Worm (Caenorhabditis elegans): ENCODE data around the gene pdcd-2.

DNA sequence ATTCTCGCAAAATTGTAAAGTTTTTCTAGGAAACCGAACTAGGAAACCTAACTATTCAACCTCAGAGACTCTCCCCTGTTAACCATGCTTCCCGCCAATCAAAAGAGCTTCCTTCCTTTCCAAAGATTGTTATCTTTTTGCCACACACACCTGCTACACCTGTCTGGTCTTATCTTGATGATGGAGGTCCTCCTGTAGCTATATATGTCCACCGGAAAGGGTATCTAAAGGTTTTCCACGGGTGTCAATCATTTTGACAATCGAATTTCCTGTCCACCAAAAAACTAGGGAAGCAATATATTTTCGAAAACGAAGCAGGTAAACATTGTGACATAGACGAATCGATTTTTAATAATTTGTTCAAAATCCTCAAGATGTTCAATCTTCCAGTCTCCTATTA, 35.9 kb upstream of the pdcd-2 start:
- no peak for TF ChIP-seq snpc-1.2 (GFP tag; IDR thresholded peaks at IDR 0.05)
- no peak for TF ChIP-seq ama-1 (optimal IDR thresholded peaks at IDR 0.05)
- no peak for TF ChIP-seq ceh-28 (tag; optimal IDR thresholded peaks at IDR 0.05)
- no peak for TF ChIP-seq ceh-20 (GFP tag; IDR thresholded peaks at IDR 0.05)
- no peak for TF ChIP-seq aha-1 (tag)
- no peak for TF ChIP-seq snpc-4 (tag; optimal IDR thresholded peaks at IDR 0.05)
- TF ChIP-seq hmg-1.1 (GFP tag; IDR thresholded peaks at IDR 0.05), result no peak
- no peak for TF ChIP-seq R02D3.7 (tag; optimal IDR thresholded peaks at IDR 0.05)
- no peak for TF ChIP-seq mdl-1 (tag; optimal IDR thresholded peaks at IDR 0.05)
- TF ChIP-seq dve-1 (tag; optimal IDR thresholded peaks at IDR 0.05; ENCODE audit: insufficient read depth), result no peak
- TF ChIP-seq daf-12 (tag; optimal IDR thresholded peaks at IDR 0.05), result no peak
- no peak for TF ChIP-seq nhr-77 (tag; optimal IDR thresholded peaks at IDR 0.05)
- no peak for TF ChIP-seq nhr-237 (tag; optimal IDR thresholded peaks at IDR 0.05)

Measured in whole organism, L4 larva.